Worm (Caenorhabditis elegans) whole organism, L3 larva: Measurements from ENCODE around the gene fbxa-209.

Experiments used
- R02D3.7 ChIP-seq: fragments of 150-350 bp; optimal IDR thresholded peaks from 2 replicates; lab custom pipeline; 2014; ENCODE audit warnings: missing biosample characterization, missing genetic modification characterization
- ZK546.5 ChIP-seq: sonication (generic microtip); optimal IDR thresholded peaks from 2 replicates; lab custom pipeline; 2017; ENCODE audit warnings: missing biosample characterization, missing genetic modification characterization
- aly-2 ChIP-seq: fragments of 150-350 bp; optimal IDR thresholded peaks from 2 replicates; lab custom pipeline; 2014; ENCODE audit warnings: missing biosample characterization, missing genetic modification characterization
- ama-1 ChIP-seq: fragments of 150-350 bp; optimal IDR thresholded peaks from 2 replicates; lab custom pipeline; 2018
- ceh-82 ChIP-seq: fragments of 150-350 bp; optimal IDR thresholded peaks from 2 replicates; lab custom pipeline; 2014; ENCODE audit warnings: missing biosample characterization, missing genetic modification characterization
- ceh-9 ChIP-seq: sonication (generic microtip); optimal IDR thresholded peaks from 2 replicates; lab custom pipeline; 2018; ENCODE audit warnings: missing biosample characterization, missing genetic modification characterization
- daf-12 ChIP-seq: fragments of 150-350 bp; optimal IDR thresholded peaks from 2 replicates; lab custom pipeline; 2014; ENCODE audit warnings: missing biosample characterization, missing genetic modification reagents, missing genetic modification characterization
- egl-27 ChIP-seq: sonication (generic microtip); optimal IDR thresholded peaks from 4 replicates; lab custom pipeline; 2017; ENCODE audit warnings: missing biosample characterization, missing genetic modification reagents, missing genetic modification characterization
- egl-5 ChIP-seq: fragments of 150-350 bp; optimal IDR thresholded peaks from 2 replicates; lab custom pipeline; 2017; ENCODE audit warnings: missing biosample characterization, missing genetic modification reagents, missing genetic modification characterization, inconsistent platforms
- elt-1 ChIP-seq: fragments of 150-350 bp; optimal IDR thresholded peaks from 2 replicates; lab custom pipeline; 2014; ENCODE audit warnings: missing biosample characterization, missing genetic modification characterization
- elt-2 ChIP-seq: sonication (generic microtip); optimal IDR thresholded peaks from 2 replicates; lab custom pipeline; 2016; ENCODE audit warnings: missing genetic modification reagents, mild to moderate bottlenecking, missing genetic modification characterization, missing compliant biosample characterization
- elt-3 ChIP-seq, 3 experiments: fragments of 150-350 bp in 1 of 3; sonication (generic microtip) in 2 of 3; optimal IDR thresholded peaks; 2 replicates in 2 of 3; 4 replicates in 1 of 3; lab custom pipeline; 2014 to 2017; ENCODE audit warnings: missing biosample characterization in 3 of 3, missing genetic modification characterization in 3 of 3
- fkh-2 ChIP-seq: fragments of 150-350 bp; optimal IDR thresholded peaks from 2 replicates; lab custom pipeline; 2014; ENCODE audit warnings: missing biosample characterization, missing genetic modification reagents, missing genetic modification characterization
- fos-1 ChIP-seq: fragments of 150-350 bp; optimal IDR thresholded peaks from 2 replicates; lab custom pipeline; 2014; ENCODE audit warnings: missing biosample characterization, missing genetic modification characterization
- jun-1 ChIP-seq: fragments of 150-350 bp; optimal IDR thresholded peaks from 2 replicates; lab custom pipeline; 2014; ENCODE audit warnings: missing biosample characterization, missing genetic modification reagents, missing genetic modification characterization
- lin-39 ChIP-seq: fragments of 150-350 bp; optimal IDR thresholded peaks from 2 replicates; lab custom pipeline; 2018; ENCODE audit warnings: missing biosample characterization, missing genetic modification reagents, missing genetic modification characterization
- lsy-12 ChIP-seq: sonication (generic microtip); optimal IDR thresholded peaks from 2 replicates; lab custom pipeline; 2016; ENCODE audit warnings: mild to moderate bottlenecking, missing genetic modification characterization, missing compliant biosample characterization
- mdl-1 ChIP-seq: fragments of 150-350 bp; optimal IDR thresholded peaks from 2 replicates; lab custom pipeline; 2014; ENCODE audit warnings: missing biosample characterization, missing genetic modification characterization
- mml-1 ChIP-seq: fragments of 150-350 bp; sonication (generic microtip); optimal IDR thresholded peaks from 3 replicates; lab custom pipeline; 2014; ENCODE audit warnings: missing biosample characterization, missing genetic modification characterization
- nhr-11 ChIP-seq: fragments of 150-350 bp; optimal IDR thresholded peaks from 2 replicates; lab custom pipeline; 2014; ENCODE audit warnings: missing biosample characterization, missing genetic modification characterization
- nhr-12 ChIP-seq: fragments of 150-350 bp; optimal IDR thresholded peaks from 2 replicates; lab custom pipeline; 2014; ENCODE audit warnings: missing biosample characterization, missing genetic modification characterization
- nhr-23 ChIP-seq: fragments of 150-350 bp; optimal IDR thresholded peaks from 2 replicates; lab custom pipeline; 2014; ENCODE audit warnings: missing biosample characterization, missing genetic modification reagents, missing genetic modification characterization
- nhr-237 ChIP-seq: fragments of 150-350 bp; optimal IDR thresholded peaks from 2 replicates; lab custom pipeline; 2014; ENCODE audit warnings: missing biosample characterization, missing genetic modification characterization
- nhr-25 ChIP-seq: sonication (generic microtip); optimal IDR thresholded peaks from 2 replicates; lab custom pipeline; 2017; ENCODE audit warnings: missing biosample characterization, missing genetic modification characterization
- nhr-28 ChIP-seq: fragments of 150-350 bp; optimal IDR thresholded peaks from 2 replicates; lab custom pipeline; 2014; ENCODE audit warnings: missing biosample characterization, missing genetic modification characterization
- nhr-43 ChIP-seq: sonication (generic microtip); optimal IDR thresholded peaks from 2 replicates; lab custom pipeline; 2016; ENCODE audit warnings: mild to moderate bottlenecking, missing genetic modification characterization, missing compliant biosample characterization; ENCODE audit not compliant: poor library complexity, severe bottlenecking
- nhr-67 ChIP-seq: fragments of 150-350 bp; optimal IDR thresholded peaks from 2 replicates; lab custom pipeline; 2014; ENCODE audit warnings: missing biosample characterization, missing genetic modification characterization
- nhr-76 ChIP-seq: fragments of 150-350 bp; sonication (generic microtip); optimal IDR thresholded peaks from 5 replicates; lab custom pipeline; 2014; ENCODE audit warnings: missing biosample characterization, missing genetic modification characterization
- nhr-77 ChIP-seq: fragments of 150-350 bp; optimal IDR thresholded peaks from 2 replicates; lab custom pipeline; 2014; ENCODE audit warnings: missing biosample characterization, missing genetic modification characterization
- pha-4 ChIP-seq: fragments of 150-350 bp; optimal IDR thresholded peaks from 2 replicates; lab custom pipeline; 2014; ENCODE audit warnings: missing biosample characterization, missing genetic modification reagents, missing genetic modification characterization
- pqm-1 ChIP-seq: fragments of 150-350 bp; optimal IDR thresholded peaks from 2 replicates; lab custom pipeline; 2017; ENCODE audit warnings: missing biosample characterization, missing genetic modification characterization, inconsistent platforms
- sea-2 ChIP-seq: fragments of 150-350 bp; sonication (generic microtip); optimal IDR thresholded peaks from 4 replicates; lab custom pipeline; 2014; ENCODE audit warnings: missing biosample characterization, missing genetic modification reagents, missing genetic modification characterization
- skn-1 ChIP-seq: fragments of 150-350 bp; optimal IDR thresholded peaks from 2 replicates; lab custom pipeline; 2014; ENCODE audit warnings: missing biosample characterization, missing genetic modification characterization
- snpc-4 ChIP-seq: fragments of 150-350 bp; optimal IDR thresholded peaks from 2 replicates; lab custom pipeline; 2014; ENCODE audit warnings: missing biosample characterization, missing genetic modification characterization
- tbx-2 ChIP-seq: sonication (generic microtip); optimal IDR thresholded peaks from 2 replicates; lab custom pipeline; 2016; ENCODE audit warnings: mild to moderate bottlenecking, missing genetic modification characterization, missing compliant biosample characterization
- unc-39 ChIP-seq: sonication (generic microtip); optimal IDR thresholded peaks from 4 replicates; lab custom pipeline; 2017; ENCODE audit warnings: missing biosample characterization, missing genetic modification characterization
- zag-1 ChIP-seq: fragments of 150-350 bp; optimal IDR thresholded peaks from 2 replicates; lab custom pipeline; 2014; ENCODE audit warnings: missing biosample characterization, missing genetic modification characterization
- ztf-11 ChIP-seq: fragments of 150-350 bp; optimal IDR thresholded peaks from 2 replicates; lab custom pipeline; 2014; ENCODE audit warnings: missing biosample characterization, missing genetic modification characterization
- ztf-4 ChIP-seq: fragments of 150-350 bp; optimal IDR thresholded peaks from 2 replicates; lab custom pipeline; 2014; ENCODE audit warnings: missing biosample characterization, missing genetic modification characterization

The fbxa-209 gene

ce11 chrV:15426944-15427343 lies at the start of gene fbxa-209:
Gene fbxa-209, minus strand, starts transcription at chrV:15427044.
- TF ChIP-seq ceh-82 (tag; lab: Kevin White, UChicago) (no peak), nhr-23 (tag; lab: Kevin White, UChicago) (no peak), fkh-2 (tag; lab: Kevin White, UChicago) (no peak), egl-5 (tag; lab: Kevin White, UChicago) (no peak), pqm-1 (tag; lab: Kevin White, UChicago) (no peak), R02D3.7 (tag; lab: Kevin White, UChicago) (no peak), ama-1 (no peak), zag-1 (tag; lab: Kevin White, UChicago) (no peak), aly-2 (no peak), nhr-25 (tag; lab: Kevin White, UChicago) (no peak)
- TF ChIP-seq, all 47 proteins: peak for 0

ce11 chrV:15471029-15471428 lies 44.2 kb upstream of the fbxa-209 start, which contains the start of gene dpf-1:
Gene dpf-1, plus strand, starts transcription at chrV:15471329.
- TF ChIP-seq daf-12 (tag; lab: Kevin White, UChicago) (no peak), zag-1 (tag; lab: Kevin White, UChicago) (no peak), nhr-237 (tag; lab: Kevin White, UChicago) (no peak), lin-39 (tag; lab: Kevin White, UChicago) (no peak), nhr-12 (tag; lab: Kevin White, UChicago) (no peak), nhr-76 (tag; lab: Kevin White, UChicago) (no peak), egl-5 (tag; lab: Kevin White, UChicago) (no peak), fkh-2 (tag; lab: Kevin White, UChicago) (no peak), mml-1 (tag; lab: Kevin White, UChicago) (no peak), pha-4 (tag; lab: Kevin White, UChicago) (no peak), nhr-11 (tag; lab: Kevin White, UChicago) (no peak)

- TF ChIP-seq ama-1 (no peak), elt-1 (no peak), aly-2 (no peak), ceh-9 (no peak), skn-1 (no peak), mml-1 (tag; lab: Kevin White, UChicago) (no peak), ztf-4 (tag; lab: Kevin White, UChicago) (no peak), nhr-23 (tag; lab: Kevin White, UChicago) (no peak), elt-2 (tag; lab: Kevin White, UChicago) (no peak)
Measured at ce11 chrV:15466719-15467118, 39.9 kb upstream of the fbxa-209 start.

- TF ChIP-seq nhr-23 (tag; lab: Kevin White, UChicago) (no peak), mml-1 (tag; lab: Kevin White, UChicago) (no peak), nhr-12 (tag; lab: Kevin White, UChicago) (no peak), R02D3.7 (tag; lab: Kevin White, UChicago) (no peak), fkh-2 (tag; lab: Kevin White, UChicago) (no peak), snpc-4 (tag; lab: Kevin White, UChicago) (no peak), nhr-43 (no peak), pha-4 (tag; lab: Kevin White, UChicago) (no peak), elt-3 (tag; optimal IDR thresholded peaks at IDR 0.05; lab: Kevin White, UChicago) (no peak), nhr-77 (tag; lab: Kevin White, UChicago) (no peak)
Measured at ce11 chrV:15466017-15466416, 39.2 kb upstream of the fbxa-209 start.

ce11 chrV:15465032-15465727 lies 38.3 kb upstream of the fbxa-209 start, which contains the start of gene pqn-71:
Gene pqn-71, plus strand, starts transcription at chrV:15465677.
- TF ChIP-seq jun-1, result peak; percentile 90
- TF ChIP-seq fkh-2 (tag; lab: Kevin White, UChicago), result no peak
- TF ChIP-seq mdl-1 (tag; lab: Kevin White, UChicago), result peak; percentile 11
- peak; percentile 77 for TF ChIP-seq nhr-25 (tag; lab: Kevin White, UChicago)
- TF ChIP-seq ama-1, result no peak
- no peak for TF ChIP-seq elt-1
- TF ChIP-seq ceh-9, result no peak
- TF ChIP-seq nhr-28, result no peak
- peak; percentile 81 for TF ChIP-seq nhr-23 (tag; lab: Kevin White, UChicago)
- TF ChIP-seq snpc-4 (tag; lab: Kevin White, UChicago), result peak; percentile 64
- peak; percentile 70 for TF ChIP-seq nhr-77 (tag; lab: Kevin White, UChicago)
- peak; percentile 76 for TF ChIP-seq nhr-76 (tag; lab: Kevin White, UChicago)
- TF ChIP-seq lsy-12, result peak; percentile 71
- peak; percentile 68 for TF ChIP-seq pqm-1 (tag; lab: Kevin White, UChicago)
- TF ChIP-seq elt-2 (tag; lab: Kevin White, UChicago), result peak; percentile 85
- no peak for TF ChIP-seq zag-1 (tag; lab: Kevin White, UChicago)
- peak; percentile 82 for TF ChIP-seq egl-27
- peak; percentile 83 for TF ChIP-seq fos-1 (tag; lab: Kevin White, UChicago)
- TF ChIP-seq unc-39 (tag; lab: Kevin White, UChicago), result no peak
- no peak for TF ChIP-seq ZK546.5 (tag; lab: Kevin White, UChicago)
- TF ChIP-seq daf-12 (tag; lab: Kevin White, UChicago), result no peak
- no peak for TF ChIP-seq nhr-12 (tag; lab: Kevin White, UChicago)
- TF ChIP-seq nhr-237 (tag; lab: Kevin White, UChicago), result no peak
- TF ChIP-seq sea-2 (GFP tag; lab: Kevin White, UChicago), result no peak
- peak; percentile 14 for TF ChIP-seq nhr-11 (tag; lab: Kevin White, UChicago)
- peak; percentile 85 for TF ChIP-seq tbx-2 (tag; lab: Kevin White, UChicago)
- TF ChIP-seq ztf-11, result no peak
- peak; percentile 54 for TF ChIP-seq R02D3.7 (tag; lab: Kevin White, UChicago)
- peak; percentile 70 for TF ChIP-seq skn-1
- TF ChIP-seq elt-3 (tag; optimal IDR thresholded peaks at IDR 0.05; lab: Kevin White, UChicago), result peak in 1 of 3 experiments; percentile 76
- no peak for TF ChIP-seq egl-5 (tag; lab: Kevin White, UChicago)
- no peak for TF ChIP-seq nhr-67
- TF ChIP-seq ceh-82 (tag; lab: Kevin White, UChicago), result peak; percentile 40
